Worm (Caenorhabditis elegans) whole organism, midembryonic: ENCODE measurements around the gene B0244.17.

Experiments used
- T22C8.4 ChIP-seq: fragments of 200-800 bp; sonication (Bioruptor generic); IDR thresholded peaks from 2 replicates; pipeline ENCODE4 v1.3.6; 2022; ENCODE audit warnings: missing genetic modification characterization, missing compliant biosample characterization
- cog-1 ChIP-seq: sonication (generic microtip); optimal IDR thresholded peaks from 2 replicates; lab custom pipeline; 2016; ENCODE audit warnings: missing genetic modification characterization, missing compliant biosample characterization
- flt-1 ChIP-seq: fragments of 200-800 bp; sonication (Bioruptor generic); IDR thresholded peaks from 2 replicates; pipeline ENCODE4 v1.3.6; 2022; ENCODE audit warnings: missing genetic modification characterization, missing compliant biosample characterization
- klf-2 ChIP-seq: fragments of 200-800 bp; sonication (Bioruptor generic); conservative IDR thresholded peaks from 2 replicates; pipeline ENCODE4 v1.3.6; 2022; ENCODE audit warnings: missing genetic modification reagents, missing genetic modification characterization, missing compliant biosample characterization
- med-1 ChIP-seq: sonication (generic microtip); optimal IDR thresholded peaks from 2 replicates; lab custom pipeline; 2017; ENCODE audit warnings: missing genetic modification characterization, mild to moderate bottlenecking, missing compliant biosample characterization, antibody characterized with exemption, missing genetic modification reagents; ENCODE audit not compliant: insufficient read depth
- ref-1 ChIP-seq: fragments of 200-800 bp; sonication (Bioruptor generic); conservative IDR thresholded peaks from 2 replicates; pipeline ENCODE4 v1.3.6; 2022; ENCODE audit warnings: missing genetic modification reagents, missing genetic modification characterization, missing compliant biosample characterization
- tab-1 ChIP-seq: fragments of 200-800 bp; sonication (Bioruptor generic); IDR thresholded peaks from 2 replicates; pipeline ENCODE4 v1.3.6; 2022; ENCODE audit warnings: missing genetic modification characterization, missing compliant biosample characterization
- ztf-23 ChIP-seq: fragments of 200-800 bp; sonication (Bioruptor generic); IDR thresholded peaks from 2 replicates; pipeline ENCODE4 v1.3.6; 2022; ENCODE audit warnings: missing genetic modification reagents, missing genetic modification characterization, missing compliant biosample characterization
- ztf-29 ChIP-seq: fragments of 200-800 bp; sonication (Bioruptor generic); IDR thresholded peaks from 2 replicates; pipeline ENCODE4 v1.3.6; 2022; ENCODE audit warnings: missing genetic modification reagents, missing genetic modification characterization, missing compliant biosample characterization

Gene B0244.17

ce11 chrIII:5714984-5715454 is 18.0 kb upstream of the B0244.17 start:
- no peak for TF ChIP-seq cog-1 (tag; lab: Kevin White, UChicago)
- peak; percentile 15; the same call in 1 of the 2 replicates for TF ChIP-seq flt-1 (GFP tag; lab: Robert Waterston, UW)

- TF ChIP-seq ztf-23 (GFP tag; lab: Robert Waterston, UW), result peak; percentile 55; the same call in 1 of the 2 replicates
- peak; percentile 32; the same call in 1 of the 2 replicates for TF ChIP-seq ztf-29 (GFP tag; lab: Robert Waterston, UW)
- no peak for TF ChIP-seq tab-1 (GFP tag; lab: Robert Waterston, UW)
- peak; percentile 77 for TF ChIP-seq cog-1 (tag; lab: Kevin White, UChicago)
- TF ChIP-seq med-1 (GFP tag; lab: Kevin White, UChicago), result no peak
- TF ChIP-seq flt-1 (GFP tag; lab: Robert Waterston, UW), result 0 out of 2 replicates have a peak, but pooled peaks have one; percentile 34
Measured at ce11 chrIII:5715467-5715866, 17.6 kb upstream of the B0244.17 start.

ce11 chrIII:5717173-5717748 is 15.8 kb upstream of the B0244.17 start:
- no peak for TF ChIP-seq tab-1 (GFP tag; lab: Robert Waterston, UW)

ce11 chrIII:5718385-5718784 is 14.6 kb upstream of the B0244.17 start:
- TF ChIP-seq flt-1 (GFP tag; lab: Robert Waterston, UW) (no peak), ztf-29 (GFP tag; lab: Robert Waterston, UW) (no peak), klf-2 (GFP tag; lab: Robert Waterston, UW) (no peak), ztf-23 (GFP tag; lab: Robert Waterston, UW) (no peak), tab-1 (GFP tag; lab: Robert Waterston, UW) (no peak), cog-1 (tag; lab: Kevin White, UChicago) (no peak), T22C8.4 (no peak), ref-1 (no peak), med-1 (GFP tag; lab: Kevin White, UChicago) (no peak)

ce11 chrIII:5719105-5719831 is 13.8 kb upstream of the B0244.17 start:
- TF ChIP-seq cog-1 (tag; lab: Kevin White, UChicago) (no peak), tab-1 (GFP tag; lab: Robert Waterston, UW) (no peak)

- TF ChIP-seq med-1 (GFP tag; lab: Kevin White, UChicago), result no peak
- TF ChIP-seq cog-1 (tag; lab: Kevin White, UChicago), result no peak
Measured at ce11 chrIII:5719832-5720194, 13.2 kb upstream of the B0244.17 start.

ce11 chrIII:5720266-5721019 is 12.6 kb upstream of the B0244.17 start:
- no peak for TF ChIP-seq ztf-23 (GFP tag; lab: Robert Waterston, UW)
- no peak for TF ChIP-seq tab-1 (GFP tag; lab: Robert Waterston, UW)
- no peak for TF ChIP-seq ztf-29 (GFP tag; lab: Robert Waterston, UW)
- no peak for TF ChIP-seq med-1 (GFP tag; lab: Kevin White, UChicago)
- TF ChIP-seq klf-2 (GFP tag; lab: Robert Waterston, UW), result no peak
- TF ChIP-seq flt-1 (GFP tag; lab: Robert Waterston, UW), result peak; percentile 22; the same call in 1 of the 2 replicates

ce11 chrIII:5721488-5721887 is 11.5 kb upstream of the B0244.17 start:
- TF ChIP-seq klf-2 (GFP tag; lab: Robert Waterston, UW) (no peak), cog-1 (tag; lab: Kevin White, UChicago) (no peak), T22C8.4 (no peak), ref-1 (no peak), ztf-23 (GFP tag; lab: Robert Waterston, UW) (no peak), med-1 (GFP tag; lab: Kevin White, UChicago) (no peak), ztf-29 (GFP tag; lab: Robert Waterston, UW) (no peak), tab-1 (GFP tag; lab: Robert Waterston, UW) (no peak), flt-1 (GFP tag; lab: Robert Waterston, UW) (no peak)

ce11 chrIII:5721888-5722287 is 11.1 kb upstream of the B0244.17 start:
- TF ChIP-seq T22C8.4 (peak; percentile 18; the same call in 1 of the 2 replicates), flt-1 (GFP tag; lab: Robert Waterston, UW) (peak; percentile 49; the same call in 1 of the 2 replicates), ztf-29 (GFP tag; lab: Robert Waterston, UW) (no peak)

ce11 chrIII:5722550-5722949 is 10.5 kb upstream of the B0244.17 start, which contains the start of gene wrm-1:
Gene wrm-1, plus strand, starts transcription at chrIII:5722850.
- TF ChIP-seq ref-1, result no peak
- no peak for TF ChIP-seq T22C8.4
- TF ChIP-seq flt-1 (GFP tag; lab: Robert Waterston, UW), result no peak
- no peak for TF ChIP-seq klf-2 (GFP tag; lab: Robert Waterston, UW)
- no peak for TF ChIP-seq ztf-29 (GFP tag; lab: Robert Waterston, UW)
- no peak for TF ChIP-seq med-1 (GFP tag; lab: Kevin White, UChicago)
- TF ChIP-seq ztf-23 (GFP tag; lab: Robert Waterston, UW), result no peak
- TF ChIP-seq tab-1 (GFP tag; lab: Robert Waterston, UW), result no peak
- TF ChIP-seq cog-1 (tag; lab: Kevin White, UChicago), result no peak
